Fruit fly (Drosophila melanogaster) ovary, adult (tissue): Measurements from ENCODE around the gene eas.

Experiments
- CG17801 ChIP-seq: fragments of 200-800 bp; optimal IDR thresholded peaks from 2 replicates; lab custom pipeline; 2019; ENCODE audit warnings: missing biosample characterization, mild to moderate bottlenecking, missing genetic modification characterization, moderate library complexity; ENCODE audit not compliant: partially characterized antibody

eas gene

DNA sequence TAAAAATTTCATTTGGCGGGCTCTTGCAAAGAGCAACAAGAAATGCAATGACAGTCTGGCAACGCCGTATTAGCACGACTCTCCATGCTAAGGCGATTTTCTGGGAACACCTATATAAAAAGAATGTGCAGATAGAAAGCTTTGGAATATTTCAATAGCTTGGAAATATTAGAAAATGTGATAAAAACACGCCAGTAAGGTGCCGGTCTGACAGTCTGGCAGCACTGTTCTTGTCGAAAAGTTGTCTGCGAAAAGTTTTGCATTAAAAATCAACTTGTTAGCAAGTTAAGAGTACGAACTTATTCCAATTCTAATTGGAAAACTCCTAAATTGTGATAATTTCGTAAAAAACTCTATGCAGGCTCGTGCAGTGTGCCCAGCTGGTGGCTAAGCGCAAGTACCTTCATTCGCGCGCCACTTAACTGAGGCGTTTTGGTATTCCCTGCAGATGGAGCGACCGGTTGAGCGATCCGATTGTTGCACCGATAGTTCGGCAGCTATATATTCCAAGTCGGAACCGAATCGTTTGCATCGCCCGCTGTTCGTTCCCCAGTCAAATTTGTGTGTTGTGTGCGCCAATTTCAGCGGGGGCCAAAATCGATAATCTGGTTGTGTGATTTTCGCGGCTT is at the start of gene eas:
eas (plus strand) TSS at position 451 of the 629 bp plus-strand sequence.
- no peak for TF ChIP-seq CG17801 (GFP tag; lab: Kevin White, UChicago)

DNA sequence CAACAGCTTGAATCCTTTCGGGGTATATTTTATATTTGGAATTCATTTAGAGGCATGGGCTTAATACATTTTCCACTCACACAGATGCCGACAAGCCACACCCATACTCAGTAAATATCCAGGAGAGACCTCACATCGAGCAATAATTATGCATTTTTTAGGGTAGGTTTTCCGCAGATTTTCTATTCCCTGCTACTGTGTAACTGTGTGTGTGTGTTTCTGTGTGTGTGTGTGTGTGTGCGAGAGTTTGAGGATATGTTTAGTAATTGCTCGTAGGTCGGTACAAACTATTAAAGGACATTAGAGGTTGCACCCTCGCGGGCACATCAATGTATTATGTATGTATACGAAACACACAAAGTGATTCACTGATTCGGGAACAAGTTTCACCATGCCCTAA is 46.8 kb upstream of the eas start:
- TF ChIP-seq CG17801 (GFP tag; lab: Kevin White, UChicago), result no peak

- no peak for TF ChIP-seq CG17801 (GFP tag; lab: Kevin White, UChicago)
These were observed 36.2 kb upstream of the eas start for dm6 chrX:16241831-16242451.

DNA sequence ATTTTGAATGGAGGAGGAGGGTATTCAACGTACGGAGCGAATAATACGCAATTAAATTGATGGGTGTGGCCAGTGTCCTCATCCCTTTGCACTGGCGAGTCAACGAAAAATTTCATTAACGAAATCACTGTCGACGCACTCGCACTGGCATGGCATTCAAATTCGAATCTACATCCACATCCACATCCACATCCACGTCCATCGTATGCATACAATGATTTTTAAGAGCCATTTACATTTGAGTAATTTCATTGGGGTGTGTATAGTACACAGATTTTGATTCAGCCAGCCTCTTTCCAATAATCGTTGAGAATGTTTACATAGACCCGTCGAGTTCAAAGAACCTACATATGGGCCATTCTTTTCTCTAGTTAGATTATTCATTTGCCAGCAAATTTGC is 34.1 kb upstream of the eas start:
- TF ChIP-seq CG17801 (GFP tag; lab: Kevin White, UChicago), result no peak

DNA sequence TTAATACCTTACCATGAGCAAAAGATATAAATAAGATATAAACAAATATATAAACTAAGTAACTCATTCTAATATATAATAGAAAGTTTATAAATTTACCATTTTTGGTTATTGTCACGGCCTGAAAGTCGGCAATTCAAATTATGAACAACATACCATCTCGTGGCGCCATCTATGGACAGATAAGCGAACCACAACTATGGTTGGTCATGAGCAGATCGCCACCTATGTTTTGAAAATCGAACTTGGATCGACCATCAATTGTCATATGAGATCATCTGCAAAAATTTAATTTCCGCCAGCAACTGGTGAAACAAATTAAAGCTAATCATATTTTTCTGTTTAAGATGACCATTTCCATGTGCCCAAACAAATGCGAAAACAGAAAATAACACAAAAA is 33.4 kb upstream of the eas start:
- TF ChIP-seq CG17801 (GFP tag; lab: Kevin White, UChicago), result no peak

dm6 chrX:16263415-16263814 is 14.7 kb upstream of the eas start:
- TF ChIP-seq CG17801 (GFP tag; lab: Kevin White, UChicago), result no peak

DNA sequence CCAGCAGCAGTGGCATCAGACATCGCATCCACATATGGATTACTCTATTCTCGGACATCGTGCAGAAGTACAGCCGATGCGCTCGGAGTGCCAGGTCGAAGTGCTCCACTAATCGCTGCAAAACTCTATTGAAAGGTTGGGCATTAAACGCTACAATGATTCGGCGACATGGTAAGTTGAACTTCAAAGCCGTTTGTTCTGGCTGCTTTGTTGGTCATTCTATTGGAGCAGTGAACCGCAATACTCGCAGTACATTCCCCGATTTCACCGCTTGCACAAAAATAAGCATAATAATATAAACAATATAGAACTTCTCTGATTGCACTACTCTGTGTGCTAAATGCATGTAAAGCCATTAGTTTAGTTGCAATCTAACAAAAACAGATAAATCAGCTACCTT is 11.7 kb upstream of the eas start, which contains the start of gene CG12507:
CG12507 (minus strand) TSS at position 101 of the 400 bp plus-strand sequence.
- no peak for TF ChIP-seq CG17801 (GFP tag; lab: Kevin White, UChicago)

DNA sequence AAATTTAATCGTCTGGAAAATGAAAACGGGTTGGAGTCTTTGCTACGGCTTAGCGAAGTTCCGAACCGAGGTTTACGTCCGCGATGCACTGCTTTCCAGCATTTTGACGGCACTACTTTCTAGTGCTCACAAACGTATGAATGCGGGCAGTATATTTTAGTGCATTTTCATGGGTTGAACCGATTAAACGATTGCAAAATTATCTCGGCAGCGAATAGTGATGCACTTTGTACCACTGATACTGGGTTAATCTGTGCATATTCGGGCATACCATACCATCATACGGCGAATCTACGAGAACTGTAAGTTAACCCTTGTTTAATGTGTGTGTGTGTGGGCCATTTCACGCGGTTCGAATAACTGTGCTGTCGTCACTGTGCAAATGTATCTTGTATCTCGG is 7.3 kb upstream of the eas start, which contains the start of gene Mfe2:
Mfe2 (plus strand) TSS at position 157 of the 400 bp plus-strand sequence.
- TF ChIP-seq CG17801 (GFP tag; lab: Kevin White, UChicago), result peak; percentile 50

DNA sequence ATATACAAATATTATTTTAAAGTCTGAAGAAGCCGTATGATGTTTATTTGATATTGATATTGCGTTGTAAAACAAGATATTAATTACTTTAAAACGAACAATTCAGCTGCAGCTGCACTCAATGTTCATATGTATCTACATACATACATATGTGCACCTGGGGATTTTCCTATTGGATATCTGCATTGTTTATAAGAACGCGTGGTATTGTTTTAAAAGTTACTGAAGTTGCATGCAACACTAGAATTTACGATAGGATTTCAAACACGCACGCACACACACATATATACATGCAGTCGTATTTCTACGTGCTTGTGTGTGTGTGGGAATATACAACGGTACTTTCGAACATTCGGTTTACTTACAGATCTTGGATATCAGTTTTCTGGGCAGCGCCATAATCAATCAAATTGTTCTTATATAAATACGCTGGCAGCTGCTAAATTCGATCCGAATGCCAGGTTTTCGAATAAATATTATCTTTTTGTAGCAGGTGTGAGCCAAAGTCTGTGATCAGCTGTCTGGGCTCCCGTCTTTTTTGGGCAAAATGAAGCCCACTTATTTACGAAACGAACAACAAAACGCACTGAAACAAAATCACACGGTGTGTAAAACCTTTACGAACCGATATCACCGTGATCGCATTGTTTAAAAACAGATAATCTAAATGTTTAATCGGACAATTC is 2.8 kb upstream of the eas start:
- TF ChIP-seq CG17801 (GFP tag; lab: Kevin White, UChicago), result no peak

DNA sequence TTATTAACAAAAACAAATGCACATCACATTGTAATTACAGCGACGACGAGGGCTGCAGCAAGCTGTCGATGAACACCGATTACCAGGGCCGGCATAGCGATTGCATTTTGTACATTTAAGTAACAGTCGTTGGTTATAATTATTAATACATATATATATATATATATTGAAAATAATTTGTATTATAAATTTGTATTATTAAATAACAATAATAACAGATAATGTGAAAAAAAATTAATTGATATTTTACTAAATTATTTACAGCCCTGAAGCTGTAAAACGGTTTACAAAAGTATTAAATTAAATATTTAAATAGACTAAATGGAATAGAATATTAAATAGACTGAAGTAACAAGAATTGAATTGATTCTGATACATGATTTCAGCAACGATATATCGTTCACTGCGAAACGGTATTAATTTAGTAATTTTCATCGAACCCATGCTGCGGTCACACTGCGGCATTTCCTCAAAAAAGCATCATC is 2.2 kb upstream of the eas start, which contains the start of the genes kat80 and Prosalpha4:
kat80 (minus strand) TSS at position 327 of the 485 bp plus-strand sequence.
Prosalpha4 (plus strand) TSS at position 417 of the 485 bp plus-strand sequence.
- no peak for TF ChIP-seq CG17801 (GFP tag; lab: Kevin White, UChicago)

DNA sequence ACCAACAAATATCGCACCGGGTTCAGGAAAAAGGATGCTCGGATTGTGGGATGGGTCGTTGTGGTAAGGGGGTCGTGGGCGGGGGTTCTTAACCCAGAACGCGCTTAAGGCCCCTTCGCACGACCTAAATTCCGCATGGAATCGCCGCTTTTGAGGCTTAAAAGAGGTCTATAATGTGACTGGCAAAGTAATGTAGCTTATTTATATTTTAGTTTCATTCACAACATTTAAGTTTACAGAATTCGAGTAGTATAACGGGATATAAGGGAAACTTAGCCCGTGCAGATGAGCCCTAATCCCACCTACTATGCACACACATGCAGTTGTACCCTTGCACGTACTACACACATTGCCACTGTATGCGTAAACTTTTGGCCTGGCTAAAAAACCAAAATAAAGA is 655 bp downstream of the eas start:
- peak; percentile 86 for TF ChIP-seq CG17801 (GFP tag; lab: Kevin White, UChicago)

- peak; percentile 45 for TF ChIP-seq CG17801 (GFP tag; lab: Kevin White, UChicago)
These were observed 1.3 kb downstream of the eas start for dm6 chrX:16279340-16279941.

dm6 chrX:16281305-16281704 is 3.2 kb downstream of the eas start:
- TF ChIP-seq CG17801 (GFP tag; lab: Kevin White, UChicago), result no peak

dm6 chrX:16281717-16282529 is 3.8 kb downstream of the eas start:
- TF ChIP-seq CG17801 (GFP tag; lab: Kevin White, UChicago), result no peak
